Worm (Caenorhabditis elegans): Measurements from ENCODE around the gene ZK666.14.
"Not testable (repeated sequence)": the region's sequence is repeated elsewhere in the genome, so short reads cannot be mapped to it uniquely, and the experiment has no call there.

Gene ZK666.14

ce11 chrII:10481824-10482556 is 12.6 kb upstream of the ZK666.14 start, which contains the start of the genes clec-60 and ZK666.11:
Gene clec-60, minus strand, starts transcription at chrII:10481874.
Gene ZK666.11, plus strand, starts transcription at chrII:10482522.
- no peak for TF ChIP-seq nfya-1 (tag; optimal IDR thresholded peaks at IDR 0.05; ENCODE audit: insufficient read depth)
- no peak for TF ChIP-seq tbx-2 (tag; optimal IDR thresholded peaks at IDR 0.05)
- TF ChIP-seq pqm-1 (tag; optimal IDR thresholded peaks at IDR 0.05) = peak; percentile 36
- peak; percentile 57 for TF ChIP-seq elt-2 (tag; optimal IDR thresholded peaks at IDR 0.05)
- TF ChIP-seq jun-1 (tag; optimal IDR thresholded peaks at IDR 0.05) = peak; percentile 7
- TF ChIP-seq ztf-11 (tag; optimal IDR thresholded peaks at IDR 0.05) = no peak

ce11 chrII:10482899-10483298 is 11.7 kb upstream of the ZK666.14 start:
- TF ChIP-seq elt-2 (tag; optimal IDR thresholded peaks at IDR 0.05) = peak; percentile 67
- peak; percentile 48 for TF ChIP-seq pqm-1 (tag; optimal IDR thresholded peaks at IDR 0.05)
- no peak for TF ChIP-seq fkh-10 (GFP tag; optimal IDR thresholded peaks at IDR 0.05)

- TF ChIP-seq elt-1 (tag; optimal IDR thresholded peaks at IDR 0.05) = no peak
- TF ChIP-seq unc-62 (GFP tag; optimal IDR thresholded peaks at IDR 0.05) = no peak
- TF ChIP-seq jun-1 (tag; optimal IDR thresholded peaks at IDR 0.05) = no peak
- no peak for TF ChIP-seq fos-1 (tag; optimal IDR thresholded peaks at IDR 0.05)
- no peak for TF ChIP-seq unc-39 (tag; optimal IDR thresholded peaks at IDR 0.05)
These were observed 10.7 kb upstream of the ZK666.14 start for ce11 chrII:10483860-10484259.

ce11 chrII:10485640-10486039 is 8.9 kb upstream of the ZK666.14 start:
- TF ChIP-seq lsy-12 (tag; optimal IDR thresholded peaks at IDR 0.05) (no peak), hmg-11 (tag; optimal IDR thresholded peaks at IDR 0.05) (no peak), pha-4 (tag; optimal IDR thresholded peaks at IDR 0.05) (no peak), nhr-28 (tag; optimal IDR thresholded peaks at IDR 0.05) (no peak), lin-15B (tag; optimal IDR thresholded peaks at IDR 0.05) (no peak), nhr-11 (tag; optimal IDR thresholded peaks at IDR 0.05) (no peak), tbx-2 (tag; optimal IDR thresholded peaks at IDR 0.05) (no peak), jun-1 (tag; optimal IDR thresholded peaks at IDR 0.05) (peak; percentile 70), elt-2 (tag; optimal IDR thresholded peaks at IDR 0.05) (peak; percentile 84), fos-1 (tag; optimal IDR thresholded peaks at IDR 0.05) (no peak), lin-39 (tag; optimal IDR thresholded peaks at IDR 0.05) (no peak), pqm-1 (tag; optimal IDR thresholded peaks at IDR 0.05) (peak; percentile 87)

ce11 chrII:10486738-10487137 is 7.8 kb upstream of the ZK666.14 start, which contains the start of gene ZK666.15:
Gene ZK666.15, plus strand, starts transcription at chrII:10487038.
- TF ChIP-seq nhr-11 (tag; optimal IDR thresholded peaks at IDR 0.05) = no peak
- TF ChIP-seq jun-1 (tag; optimal IDR thresholded peaks at IDR 0.05) = no peak
- TF ChIP-seq nhr-43 (tag; optimal IDR thresholded peaks at IDR 0.05; ENCODE audit: poor library complexity, severe bottlenecking) = no peak
- no peak for TF ChIP-seq ceh-16 (tag; optimal IDR thresholded peaks at IDR 0.05)
- TF ChIP-seq ZK546.5 (tag; optimal IDR thresholded peaks at IDR 0.05) = no peak

DNA sequence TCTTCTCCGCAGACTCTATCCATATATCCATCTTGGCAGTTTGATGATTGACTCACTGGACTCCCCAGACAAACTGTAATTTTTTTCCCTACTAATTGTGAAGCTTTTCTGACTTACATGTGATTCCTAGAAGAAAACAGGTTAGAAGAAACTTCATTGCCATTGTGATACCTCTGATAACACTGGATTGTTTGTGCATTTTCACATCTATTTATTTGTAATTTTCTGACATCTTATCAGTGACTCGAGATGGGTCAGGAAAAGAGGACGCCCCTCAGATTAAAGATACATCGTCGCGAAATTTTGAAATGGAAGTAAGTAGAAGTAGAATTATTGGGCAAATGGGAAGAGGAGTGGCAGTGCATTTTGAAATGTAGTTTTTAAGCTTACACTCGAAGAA is 4.2 kb upstream of the ZK666.14 start, which contains the start of gene clec-61:
Gene clec-61, minus strand, starts transcription at position 209 of the 400 bp plus-strand sequence.
- TF ChIP-seq lin-39 (tag; optimal IDR thresholded peaks at IDR 0.05) (no peak), fkh-2 (tag; optimal IDR thresholded peaks at IDR 0.05) (no peak), ceh-28 (tag; optimal IDR thresholded peaks at IDR 0.05) (no peak), pha-4 (tag; optimal IDR thresholded peaks at IDR 0.05) (no peak), unc-62 (GFP tag; optimal IDR thresholded peaks at IDR 0.05) (no peak)

ce11 chrII:10493034-10493433 is 1.5 kb upstream of the ZK666.14 start, which contains the start of gene ZK666.8:
Gene ZK666.8, minus strand, starts transcription at chrII:10493134.
- not testable (repeated sequence) for TF ChIP-seq nhr-77, pqm-1, ceh-82 (tag; optimal IDR thresholded peaks at IDR 0.05)

DNA sequence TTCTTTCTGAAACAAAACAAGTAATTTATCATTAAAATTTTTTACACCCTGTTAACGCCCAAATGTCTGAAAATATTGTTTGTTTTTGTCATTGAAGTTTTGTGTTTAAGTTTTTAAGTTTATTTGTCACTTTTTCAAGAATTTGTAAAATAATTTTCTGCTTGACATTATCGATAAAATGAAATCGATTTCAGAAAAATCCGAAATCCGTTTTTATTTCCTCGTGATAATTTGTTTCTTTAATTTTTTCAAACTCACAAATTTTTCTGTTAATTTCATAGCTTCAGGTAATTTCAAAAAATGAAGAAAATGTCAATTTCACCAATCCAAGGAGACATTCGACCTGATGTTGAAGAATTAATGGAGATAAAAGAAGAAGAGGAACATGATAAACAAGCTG is 1.3 kb downstream of the ZK666.14 start, which contains the start of gene ZK666.12:
Gene ZK666.12, plus strand, starts transcription at position 301 of the 400 bp plus-strand sequence.
- TF ChIP-seq nhr-67 (tag; optimal IDR thresholded peaks at IDR 0.05) = no peak
- TF ChIP-seq ztf-4 (tag; optimal IDR thresholded peaks at IDR 0.05) = no peak
- TF ChIP-seq sea-2 (GFP tag; optimal IDR thresholded peaks at IDR 0.05) = no peak
- TF ChIP-seq hmg-11 (tag; optimal IDR thresholded peaks at IDR 0.05) = no peak
- TF ChIP-seq nhr-23 (tag; optimal IDR thresholded peaks at IDR 0.05) = no peak
- TF ChIP-seq ceh-28 (tag; optimal IDR thresholded peaks at IDR 0.05) = no peak
- TF ChIP-seq ceh-9 (tag; optimal IDR thresholded peaks at IDR 0.05) = no peak
- no peak for TF ChIP-seq nfya-1 (tag; optimal IDR thresholded peaks at IDR 0.05; ENCODE audit: insufficient read depth)
- no peak for TF ChIP-seq unc-62 (GFP tag; optimal IDR thresholded peaks at IDR 0.05)

All from whole organism, L3 larva.